Fruit fly (Drosophila melanogaster) Kc167 (cell line): ENCODE measurements around the gene sturkopf.

ENCODE experiments used
- Sin3A ChIP-seq: fragments of >200 bp; optimal IDR thresholded peaks from 2 replicates; lab custom pipeline; 2018; ENCODE audit warnings: missing external identifiers
- h ChIP-seq: fragments of >200 bp; optimal IDR thresholded peaks from 3 replicates; lab custom pipeline; 2018; ENCODE audit warnings: missing external identifiers
- psq ChIP-seq: fragments of >200 bp; optimal IDR thresholded peaks from 2 replicates; lab custom pipeline; 2017; ENCODE audit warnings: missing external identifiers
- ttk ChIP-seq: sonication (Bioruptor generic); optimal IDR thresholded peaks from 2 replicates; lab custom pipeline; 2017; ENCODE audit warnings: missing external identifiers

DNA sequence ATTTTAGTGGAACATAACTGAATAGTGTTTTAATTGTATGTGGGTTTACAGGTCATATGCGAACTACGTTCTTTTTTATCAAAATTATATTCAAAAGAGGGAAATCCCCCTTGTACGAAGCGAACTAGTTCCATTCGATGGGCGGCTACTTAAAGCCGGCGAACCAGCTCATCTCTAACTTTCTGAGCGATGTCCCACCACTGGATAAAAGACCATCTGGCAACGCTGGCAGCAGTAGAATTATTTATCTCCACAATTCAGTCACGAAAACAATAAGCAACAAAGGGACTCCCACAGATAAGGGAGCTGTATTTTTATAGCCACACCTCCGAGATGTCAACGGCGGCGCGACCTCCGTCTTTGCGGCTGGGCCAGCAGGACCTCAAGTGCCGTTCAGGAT lies 17.5 kb downstream of the sturkopf start, which contains the start of gene Rabex-5:
- TF ChIP-seq Sin3A (lab: Kevin White, UChicago): no peak
- no peak for TF ChIP-seq ttk (lab: Kevin White, UChicago)
- no peak for TF ChIP-seq psq
- TF ChIP-seq h (lab: Kevin White, UChicago): no peak
